Fruit fly (Drosophila melanogaster): ENCODE measurements around the gene Ag5r.

Gene Ag5r

dm6 chrX:14784002-14784568, 2.3 kb downstream of the Ag5r start, which contains the start of gene Ag5r2:
Ag5r2 (minus strand) TSS chrX:14784052.
- peak; percentile 51; the same call in 2 of the 3 replicates for TF ChIP-seq HLH4C (GFP tag; IDR thresholded peaks at IDR 0.05; ENCODE audit: partially characterized antibody)
- no peak for TF ChIP-seq CG5953 (GFP tag; IDR thresholded peaks at IDR 0.05)
- peak; percentile 41; the same call in 1 of the 3 replicates for TF ChIP-seq CG16813 (GFP tag; IDR thresholded peaks at IDR 0.05; ENCODE audit: partially characterized antibody)
- no peak for TF ChIP-seq CG14965 (GFP tag; optimal IDR thresholded peaks at IDR 0.05; ENCODE audit: borderline replicate concordance)
- TF ChIP-seq grn (GFP tag; optimal IDR thresholded peaks at IDR 0.05), result peak; percentile 64
- TF ChIP-seq CG17186 (GFP tag; optimal IDR thresholded peaks at IDR 0.05), result no peak
- no peak for TF ChIP-seq CrebB (tag; optimal IDR thresholded peaks at IDR 0.05)
- peak; percentile 82 for TF ChIP-seq D19B (GFP tag; optimal IDR thresholded peaks at IDR 0.05)
- TF ChIP-seq croc (GFP tag; conservative IDR thresholded peaks at IDR 0.05), result no peak
- no peak for TF ChIP-seq sqz (GFP tag; optimal IDR thresholded peaks at IDR 0.05)
- TF ChIP-seq Scr (GFP tag; IDR thresholded peaks at IDR 0.05; ENCODE audit: partially characterized antibody), result 0 out of 2 replicates have a peak, but pooled peaks have one; percentile 10
- TF ChIP-seq CG34376 (GFP tag; optimal IDR thresholded peaks at IDR 0.05), result peak; percentile 14
- TF ChIP-seq Jarid2 (GFP tag; optimal IDR thresholded peaks at IDR 0.05), result no peak
- no peak for TF ChIP-seq ac (GFP tag; optimal IDR thresholded peaks at IDR 0.05)
- no peak for TF ChIP-seq CG6683 (GFP tag; optimal IDR thresholded peaks at IDR 0.05)
- peak; percentile 19; the same call in 1 of the 3 replicates for TF ChIP-seq CG14860 (GFP tag; IDR thresholded peaks at IDR 0.05; ENCODE audit: partially characterized antibody)
- TF ChIP-seq CG1024 (GFP tag; IDR thresholded peaks at IDR 0.05), result no peak
- TF ChIP-seq CG17359 (tag; optimal IDR thresholded peaks at IDR 0.05), result no peak
- peak; percentile 38 for TF ChIP-seq cwo (GFP tag; optimal IDR thresholded peaks at IDR 0.05)
- no peak for TF ChIP-seq CG14050 (GFP tag; IDR thresholded peaks at IDR 0.05)
- TF ChIP-seq CG13123 (GFP tag; optimal IDR thresholded peaks at IDR 0.05), result no peak

DNA sequence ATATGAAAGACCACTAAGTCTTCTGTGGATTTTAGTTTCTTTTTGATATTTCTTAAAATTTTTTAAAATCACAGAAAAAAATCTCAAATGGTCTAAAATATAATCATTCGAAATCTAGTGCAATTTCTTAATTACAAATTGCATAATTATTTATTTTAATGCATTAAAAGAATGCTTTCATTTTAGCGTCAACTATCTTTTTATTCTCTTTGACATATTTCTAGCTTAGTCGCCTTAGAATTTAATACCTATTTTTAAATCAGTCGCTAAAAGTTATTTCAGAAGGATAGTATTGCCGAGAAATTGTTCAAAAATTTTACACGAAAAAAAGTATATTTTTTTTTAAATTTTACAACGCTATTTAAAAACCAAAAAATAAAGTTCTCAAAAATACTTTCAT, 9.9 kb downstream of the Ag5r start, which contains the start of gene CG5347:
Gene CG5347 (plus strand): TSS at position 301 of the 400 bp plus-strand sequence.
- no peak for TF ChIP-seq CG34422 (GFP tag; IDR thresholded peaks at IDR 0.05)
- TF ChIP-seq vvl (GFP tag; IDR thresholded peaks at IDR 0.05), result no peak
- no peak for TF ChIP-seq Stat92E (GFP tag; optimal IDR thresholded peaks at IDR 0.05)
- no peak for TF ChIP-seq CG16863 (GFP tag; optimal IDR thresholded peaks at IDR 0.05)

- TF ChIP-seq Adf1 (GFP tag; IDR thresholded peaks at IDR 0.05), result no peak
- TF ChIP-seq chm (GFP tag; IDR thresholded peaks at IDR 0.05), result no peak
- no peak for TF ChIP-seq CG16863 (GFP tag; optimal IDR thresholded peaks at IDR 0.05)
- TF ChIP-seq CG17912 (GFP tag; optimal IDR thresholded peaks at IDR 0.05), result no peak
- TF ChIP-seq CG3065 (GFP tag; optimal IDR thresholded peaks at IDR 0.05), result no peak
- TF ChIP-seq peb (GFP tag; IDR thresholded peaks at IDR 0.05), result no peak
Measured at dm6 chrX:14775008-14775407, 11.3 kb downstream of the Ag5r start, which contains the start of gene CG5334. CG5334 (plus strand) TSS chrX:14775308.

- TF ChIP-seq fd96Cb (tag; optimal IDR thresholded peaks at IDR 0.05) (peak; percentile 61), Sox100B (GFP tag; optimal IDR thresholded peaks at IDR 0.05) (peak; percentile 84), Aef1 (GFP tag; IDR thresholded peaks at IDR 0.05) (no peak), CG8359 (GFP tag; optimal IDR thresholded peaks at IDR 0.05; ENCODE audit: borderline replicate concordance) (peak; percentile 9), CG8290 (GFP tag; optimal IDR thresholded peaks at IDR 0.05) (no peak), CG8290 (tag; optimal IDR thresholded peaks at IDR 0.05) (peak in 1 of 2 experiments; percentile 25), CG13894 (tag; optimal IDR thresholded peaks at IDR 0.05) (no peak), CG3726 (GFP tag; IDR thresholded peaks at IDR 0.05) (no peak), CG4360 (GFP tag; IDR thresholded peaks at IDR 0.05) (no peak), Hmx (GFP tag; optimal IDR thresholded peaks at IDR 0.05) (no peak), tgo (GFP tag; IDR thresholded peaks at IDR 0.05) (0 out of 3 replicates have a peak, but pooled peaks have one; percentile 20), Awh (GFP tag; IDR thresholded peaks at IDR 0.05) (no peak), lilli (GFP tag; optimal IDR thresholded peaks at IDR 0.05) (peak; percentile 19), croc (GFP tag; conservative IDR thresholded peaks at IDR 0.05) (0 out of 3 replicates have a peak, but pooled peaks have one; percentile 21), her (GFP tag; optimal IDR thresholded peaks at IDR 0.05) (no peak), dpn (GFP tag; optimal IDR thresholded peaks at IDR 0.05) (peak; percentile 18 to 51), CG13624 (GFP tag; optimal IDR thresholded peaks at IDR 0.05) (peak; percentile 12)
Measured at dm6 chrX:14765737-14766253, 20.6 kb downstream of the Ag5r start, which contains the start of gene CG15890. CG15890 (minus strand) TSS chrX:14765787.
